Fruit fly (Drosophila melanogaster) Kc167 (cell line): ENCODE data around the gene msl-2.

Source experiments
- Myc ChIP-seq: fragments of >200 bp; optimal IDR thresholded peaks from 2 replicates; lab custom pipeline; 2017; ENCODE audit warnings: missing external identifiers
- insv ChIP-seq: fragments of >200 bp; optimal IDR thresholded peaks from 3 replicates; lab custom pipeline; 2018; ENCODE audit warnings: missing external identifiers
- psq ChIP-seq: fragments of >200 bp; optimal IDR thresholded peaks from 2 replicates; lab custom pipeline; 2017; ENCODE audit warnings: missing external identifiers
- ttk ChIP-seq: sonication (Bioruptor generic); optimal IDR thresholded peaks from 2 replicates; lab custom pipeline; 2017; ENCODE audit warnings: missing external identifiers

- TF ChIP-seq insv (lab: Kevin White, UChicago) (no peak), psq (lab: Kevin White, UChicago) (no peak), ttk (lab: Kevin White, UChicago) (no peak), Myc (no peak)
These were observed 26.4 kb downstream of the msl-2 start for dm6 chr2L:3439502-3439901.
